Worm (Caenorhabditis elegans): ENCODE measurements around the gene str-256.

Gene str-256

DNA sequence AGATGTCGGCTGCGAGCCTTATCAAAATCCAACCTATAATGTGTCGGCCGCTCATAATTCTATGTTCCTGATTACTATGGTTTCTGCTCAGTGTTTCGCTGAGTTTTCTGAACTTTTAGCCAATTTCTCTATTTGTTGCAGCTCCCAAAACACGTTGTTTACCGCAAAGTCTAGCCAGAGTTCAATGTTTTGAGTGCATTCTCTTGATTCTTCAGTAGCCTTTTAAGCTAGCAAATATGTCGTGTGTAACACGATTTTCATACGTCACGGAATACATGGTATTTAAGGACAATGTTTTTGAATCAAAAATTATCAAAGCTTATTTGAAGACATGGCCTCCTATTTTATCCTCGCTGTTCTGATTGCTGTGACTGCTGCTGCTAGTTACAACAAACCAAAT lies 4.1 kb upstream of the str-256 start, which contains the start of gene srlf-19:
srlf-19 (plus strand) TSS at position 301 of the 400 bp plus-strand sequence.
- TF ChIP-seq hlh-11 (tag; optimal IDR thresholded peaks at IDR 0.05) (no peak), mes-2 (tag; optimal IDR thresholded peaks at IDR 0.05; ENCODE audit: poor library complexity, severe bottlenecking) (no peak), ZK337.2 (GFP tag; IDR thresholded peaks at IDR 0.05) (no peak), rbr-2 (tag; optimal IDR thresholded peaks at IDR 0.05) (no peak), madf-5 (GFP tag; IDR thresholded peaks at IDR 0.05) (no peak), skn-1 (tag; optimal IDR thresholded peaks at IDR 0.05) (no peak), ama-1 (optimal IDR thresholded peaks at IDR 0.05) (no peak), ceh-28 (tag; optimal IDR thresholded peaks at IDR 0.05) (no peak), zip-11 (GFP tag; IDR thresholded peaks at IDR 0.05) (no peak), spr-3 (GFP tag; optimal IDR thresholded peaks at IDR 0.05) (no peak)

ce11 chrV:503728-504127 lies 2.6 kb upstream of the str-256 start, which contains the start of gene srlf-35:
Gene srlf-35, plus strand, starts transcription at chrV:504028.
- no peak for TF ChIP-seq hlh-11 (tag; optimal IDR thresholded peaks at IDR 0.05)
- TF ChIP-seq madf-9 (GFP tag; conservative IDR thresholded peaks at IDR 0.05), result no peak
- no peak for TF ChIP-seq F37D6.2 (tag; optimal IDR thresholded peaks at IDR 0.05)
- TF ChIP-seq aha-1 (tag), result no peak
- no peak for TF ChIP-seq egl-43 (GFP tag; IDR thresholded peaks at IDR 0.05)
- TF ChIP-seq hlh-30 (tag; optimal IDR thresholded peaks at IDR 0.05; ENCODE audit: insufficient read depth), result no peak
- no peak for TF ChIP-seq ZK337.2 (GFP tag; IDR thresholded peaks at IDR 0.05)
- no peak for TF ChIP-seq ceh-28 (tag; optimal IDR thresholded peaks at IDR 0.05)

DNA sequence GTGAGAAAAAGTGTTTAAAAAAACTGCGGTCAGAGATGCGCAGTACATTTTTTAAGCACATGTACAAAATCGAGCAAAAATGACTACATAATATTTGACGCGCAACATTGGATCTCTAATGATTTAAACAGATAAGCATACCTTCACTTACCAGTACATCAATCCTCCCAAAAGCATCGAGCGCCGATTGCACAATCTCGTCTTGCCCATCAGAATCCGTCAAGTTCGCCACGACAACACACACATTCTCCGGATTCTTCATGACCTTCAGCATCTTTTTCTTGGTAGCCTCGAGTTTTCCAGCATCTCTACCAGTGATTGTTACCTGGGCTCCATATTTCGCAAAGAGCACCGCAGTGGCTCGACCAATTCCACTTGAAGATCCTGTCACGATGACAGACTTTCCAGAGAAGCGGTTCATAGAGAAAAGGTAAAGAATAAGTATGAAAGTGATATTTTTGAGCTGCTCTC lies 1.7 kb upstream of the str-256 start, which contains the start of gene T01G6.10:
T01G6.10 (minus strand) TSS at position 421 of the 471 bp plus-strand sequence.
- TF ChIP-seq jun-1 (tag; optimal IDR thresholded peaks at IDR 0.05) (no peak), Y105C5A.15 (GFP tag; IDR thresholded peaks at IDR 0.05) (no peak), aha-1 (tag) (peak; percentile 96), sdz-12 (GFP tag; optimal IDR thresholded peaks at IDR 0.05) (no peak), unc-62 (GFP tag; optimal IDR thresholded peaks at IDR 0.05 in 1 of 2) (no peak), unc-62 (tag; optimal IDR thresholded peaks at IDR 0.05) (no peak)

- TF ChIP-seq set-16 (GFP tag; IDR thresholded peaks at IDR 0.05) (peak; percentile 54; the same call in 1 of the 2 replicates), lin-39 (tag; optimal IDR thresholded peaks at IDR 0.05) (no peak)
Measured at ce11 chrV:500535-500934, 595 bp downstream of the str-256 start.

DNA sequence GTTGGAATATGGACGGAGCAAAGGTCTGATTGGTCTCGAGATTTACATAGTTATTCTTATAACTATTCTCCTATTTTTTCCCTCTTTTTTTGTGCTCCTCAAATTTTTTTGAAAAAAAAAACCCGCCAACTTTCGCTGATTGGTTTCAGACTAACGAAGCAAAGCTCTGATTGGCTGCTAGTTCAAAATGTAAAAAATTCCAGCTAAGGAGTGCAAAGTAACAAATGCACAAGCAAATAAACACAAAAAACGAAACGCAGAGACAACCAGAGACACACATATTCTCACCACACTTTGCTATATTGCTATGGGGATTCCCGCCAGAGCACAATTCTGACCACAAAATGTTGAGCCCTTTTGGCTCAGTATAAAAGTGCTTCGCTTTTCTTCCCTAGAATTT lies 3.7 kb downstream of the str-256 start, which contains the start of gene T01G6.1:
T01G6.1 (plus strand) TSS at position 301 of the 400 bp plus-strand sequence.
- TF ChIP-seq lir-3 (tag; optimal IDR thresholded peaks at IDR 0.05), result no peak
- peak; percentile 22 for TF ChIP-seq aha-1 (tag)

ce11 chrV:494284-494683 lies 6.8 kb downstream of the str-256 start, which contains the start of gene nhr-131:
Gene nhr-131, plus strand, starts transcription at chrV:494370.
- TF ChIP-seq Y75B8A.6 (GFP tag; IDR thresholded peaks at IDR 0.05), result no peak
- peak; percentile 87 for TF ChIP-seq nhr-28 (tag; optimal IDR thresholded peaks at IDR 0.05)
- TF ChIP-seq fos-1 (tag; optimal IDR thresholded peaks at IDR 0.05), result no peak
- peak; percentile 48 for TF ChIP-seq ceh-28 (tag; optimal IDR thresholded peaks at IDR 0.05)
- peak; percentile 38 for TF ChIP-seq nhr-77 (tag; optimal IDR thresholded peaks at IDR 0.05)
- peak; percentile 38 for TF ChIP-seq aha-1 (tag)
- peak; percentile 71 for TF ChIP-seq dve-1 (tag; optimal IDR thresholded peaks at IDR 0.05; ENCODE audit: insufficient read depth)
- TF ChIP-seq F44E2.7 (GFP tag; IDR thresholded peaks at IDR 0.05), result no peak
- peak; percentile 36 for TF ChIP-seq mes-2 (tag; optimal IDR thresholded peaks at IDR 0.05; ENCODE audit: poor library complexity, severe bottlenecking)
- no peak for TF ChIP-seq madf-9 (GFP tag; conservative IDR thresholded peaks at IDR 0.05)
- peak; percentile 58; the same call in 1 of the 2 replicates for TF ChIP-seq lin-1 (GFP tag; IDR thresholded peaks at IDR 0.05)
- TF ChIP-seq ztf-11 (tag; optimal IDR thresholded peaks at IDR 0.05), result no peak
- peak; percentile 51 for TF ChIP-seq hlh-11 (tag; optimal IDR thresholded peaks at IDR 0.05)
- TF ChIP-seq ceh-62 (tag; optimal IDR thresholded peaks at IDR 0.05), result no peak
- peak; percentile 77 for TF ChIP-seq dmd-6 (GFP tag; IDR thresholded peaks at IDR 0.05)
- no peak for TF ChIP-seq daf-16 (GFP tag; optimal IDR thresholded peaks at IDR 0.05)
- TF ChIP-seq daf-16 (tag; optimal IDR thresholded peaks at IDR 0.05), result peak; percentile 82
- no peak for TF ChIP-seq aly-2 (tag; optimal IDR thresholded peaks at IDR 0.05)
- no peak for TF ChIP-seq R02D3.7 (tag; optimal IDR thresholded peaks at IDR 0.05)
- TF ChIP-seq mdl-1 (tag; optimal IDR thresholded peaks at IDR 0.05), result peak in 1 of 2 experiments; percentile 10
- TF ChIP-seq nhr-102 (tag; optimal IDR thresholded peaks at IDR 0.05), result peak; percentile 36
- TF ChIP-seq pqm-1 (tag; optimal IDR thresholded peaks at IDR 0.05), result peak; percentile 62
- no peak for TF ChIP-seq zag-1 (tag; optimal IDR thresholded peaks at IDR 0.05)
